Fruit fly (Drosophila melanogaster) whole organism, pupa: ENCODE data around the gene CG8838.
A peak's percentile ranks its signal among the peaks of the same experiment; 100 is the strongest.

Source experiments
- CG10348 ChIP-seq: fragments of 200-800 bp; sonication (Bioruptor generic); IDR thresholded peaks from 2 replicates; pipeline ENCODE4 v1.3.6; 2022; ENCODE audit warnings: missing biosample characterization, missing genetic modification characterization
- CG14655 ChIP-seq: fragments of 200-800 bp; sonication (Bioruptor generic); optimal IDR thresholded peaks from 3 replicates; lab custom pipeline; 2017; ENCODE audit warnings: mild to moderate bottlenecking, missing biosample characterization, missing genetic modification reagents, missing genetic modification characterization
- CG15710 ChIP-seq: fragments of 200-800 bp; sonication (Bioruptor generic); optimal IDR thresholded peaks from 2 replicates; lab custom pipeline; 2018; ENCODE audit warnings: missing biosample characterization, mild to moderate bottlenecking, missing genetic modification characterization, moderate library complexity

- TF ChIP-seq CG15710 (tag; lab: Kevin White, UChicago) (peak; percentile 7), CG14655 (peak; percentile 2), CG10348 (GFP tag; lab: Robert Waterston, UW) (no peak)
Observed at dm6 chr2L:3341231-3341935, 16.1 kb upstream of the CG8838 start.
